Worm (Caenorhabditis elegans) whole organism, L1 larva: ENCODE data around the gene tsn-1.

Experiments used
- C04F5.9 ChIP-seq: sonication (generic microtip); optimal IDR thresholded peaks from 2 replicates; lab custom pipeline; 2016; ENCODE audit warnings: missing genetic modification characterization, missing compliant biosample characterization
- Y116A8C.19 ChIP-seq: sonication (generic microtip); optimal IDR thresholded peaks from 2 replicates; lab custom pipeline; 2016; ENCODE audit warnings: missing compliant biosample characterization, missing genetic modification characterization, borderline replicate concordance
- aha-1 ChIP-seq: fragments of 150-350 bp; optimal IDR thresholded peaks from 2 replicates; lab custom pipeline; 2014; ENCODE audit warnings: missing biosample characterization, missing genetic modification characterization
- alr-1 ChIP-seq: fragments of 200-800 bp; sonication (Bioruptor generic); optimal IDR thresholded peaks from 2 replicates; lab custom pipeline; 2018; ENCODE audit warnings: borderline replicate concordance, mild to moderate bottlenecking, missing genetic modification characterization, missing compliant biosample characterization
- blmp-1 ChIP-seq: fragments of 150-350 bp; optimal IDR thresholded peaks from 2 replicates; lab custom pipeline; 2014; ENCODE audit warnings: missing biosample characterization, missing genetic modification characterization
- ceh-8 ChIP-seq: fragments of 200-800 bp; sonication (Bioruptor generic); optimal IDR thresholded peaks from 2 replicates; lab custom pipeline; 2018; ENCODE audit warnings: mild to moderate bottlenecking, missing genetic modification characterization, moderate library complexity, missing compliant biosample characterization
- ceh-90 ChIP-seq: sonication (generic microtip); optimal IDR thresholded peaks from 2 replicates; lab custom pipeline; 2016; ENCODE audit warnings: missing genetic modification characterization, missing compliant biosample characterization
- dsc-1 ChIP-seq: sonication (generic microtip); optimal IDR thresholded peaks from 2 replicates; lab custom pipeline; 2016; ENCODE audit warnings: mild to moderate bottlenecking, missing genetic modification characterization, missing compliant biosample characterization
- efl-1 ChIP-seq, 4 experiments: fragments of 150-350 bp; optimal IDR thresholded peaks in 3 of 4; peaks in 1 of 4; 1 replicate in 1 of 4; 2 replicates in 3 of 4; lab custom pipeline; 2014; ENCODE audit warnings: missing biosample characterization in 2 of 4, missing genetic modification characterization in 2 of 4, missing genetic modification reagents in 2 of 4
- efl-3 ChIP-seq: fragments of 200-800 bp; sonication (Bioruptor generic); optimal IDR thresholded peaks from 2 replicates; lab custom pipeline; 2018; ENCODE audit warnings: mild to moderate bottlenecking, missing genetic modification characterization, missing compliant biosample characterization
- ets-5 ChIP-seq: fragments of 200-800 bp; sonication (Bioruptor generic); IDR thresholded peaks from 2 replicates; pipeline ENCODE4 v1.3.6; 2022; ENCODE audit warnings: missing genetic modification characterization, missing compliant biosample characterization
- fos-1 ChIP-seq: fragments of 150-350 bp; optimal IDR thresholded peaks from 2 replicates; lab custom pipeline; 2014; ENCODE audit warnings: missing biosample characterization, missing genetic modification characterization
- grh-1 ChIP-seq: fragments of 200-800 bp; sonication (Bioruptor generic); IDR thresholded peaks from 2 replicates; pipeline ENCODE4 v1.3.6; 2022; ENCODE audit warnings: missing genetic modification reagents, missing genetic modification characterization, missing compliant biosample characterization
- hlh-17 ChIP-seq: fragments of 200-800 bp; sonication (Bioruptor generic); optimal IDR thresholded peaks from 2 replicates; lab custom pipeline; 2018; ENCODE audit warnings: missing genetic modification characterization, mild to moderate bottlenecking, missing compliant biosample characterization, moderate library complexity, borderline replicate concordance
- hlh-4 ChIP-seq: sonication (generic microtip); optimal IDR thresholded peaks from 2 replicates; lab custom pipeline; 2016; ENCODE audit warnings: mild to moderate bottlenecking, missing genetic modification characterization, missing compliant biosample characterization
- isw-1 ChIP-seq: fragments of 200-800 bp; sonication (Bioruptor generic); IDR thresholded peaks from 2 replicates; pipeline ENCODE4 v1.3.6; 2022; ENCODE audit warnings: missing genetic modification characterization, missing compliant biosample characterization
- jun-1 ChIP-seq: fragments of 150-350 bp; optimal IDR thresholded peaks from 2 replicates; lab custom pipeline; 2014; ENCODE audit warnings: missing biosample characterization, missing genetic modification reagents, missing genetic modification characterization
- lin-14 ChIP-seq: fragments of 200-800 bp; sonication (Bioruptor generic); optimal IDR thresholded peaks from 2 replicates; lab custom pipeline; 2018; ENCODE audit warnings: mild to moderate bottlenecking, missing genetic modification characterization, moderate library complexity, missing compliant biosample characterization
- lin-15B ChIP-seq: fragments of 150-350 bp; sonication (generic microtip); optimal IDR thresholded peaks from 3 replicates; lab custom pipeline; 2014; ENCODE audit warnings: missing biosample characterization, missing genetic modification characterization
- lin-35 ChIP-seq, 2 experiments: fragments of 150-350 bp; optimal IDR thresholded peaks; 2 replicates each; lab custom pipeline; 2014; ENCODE audit warnings: missing biosample characterization in 2 of 2, missing genetic modification characterization in 2 of 2, missing genetic modification reagents in 2 of 2
- lin-39 ChIP-seq: fragments of 150-350 bp; optimal IDR thresholded peaks from 2 replicates; lab custom pipeline; 2014; ENCODE audit warnings: missing biosample characterization, missing genetic modification reagents, missing genetic modification characterization
- mab-9 ChIP-seq: fragments of 200-800 bp; sonication (Bioruptor generic); IDR thresholded peaks from 2 replicates; pipeline ENCODE4 v1.3.6; 2022; ENCODE audit warnings: missing genetic modification reagents, missing genetic modification characterization, missing compliant biosample characterization
- mdl-1 ChIP-seq, 2 experiments: fragments of 150-350 bp; optimal IDR thresholded peaks; 2 replicates each; lab custom pipeline; 2014 to 2017; ENCODE audit warnings: missing biosample characterization in 2 of 2, missing genetic modification characterization in 2 of 2, inconsistent platforms in 1 of 2
- mep-1 ChIP-seq: fragments of 150-350 bp; optimal IDR thresholded peaks from 2 replicates; lab custom pipeline; 2014; ENCODE audit warnings: missing biosample characterization, missing genetic modification characterization
- nhr-20 ChIP-seq: sonication (generic microtip); optimal IDR thresholded peaks from 2 replicates; lab custom pipeline; 2016; ENCODE audit warnings: mild to moderate bottlenecking, missing genetic modification characterization, missing compliant biosample characterization
- nhr-237 ChIP-seq: fragments of 150-350 bp; optimal IDR thresholded peaks from 2 replicates; lab custom pipeline; 2014; ENCODE audit warnings: missing biosample characterization, missing genetic modification characterization
- nhr-28 ChIP-seq: fragments of 150-350 bp; optimal IDR thresholded peaks from 2 replicates; lab custom pipeline; 2014; ENCODE audit warnings: missing biosample characterization, missing genetic modification characterization
- nhr-47 ChIP-seq: sonication (generic microtip); optimal IDR thresholded peaks from 2 replicates; lab custom pipeline; 2016; ENCODE audit warnings: mild to moderate bottlenecking, missing genetic modification characterization, moderate library complexity, missing compliant biosample characterization
- nhr-71 ChIP-seq: sonication (generic microtip); optimal IDR thresholded peaks from 2 replicates; lab custom pipeline; 2016; ENCODE audit warnings: mild to moderate bottlenecking, missing genetic modification characterization, moderate library complexity, missing compliant biosample characterization
- nhr-76 ChIP-seq: sonication (generic microtip); optimal IDR thresholded peaks from 2 replicates; lab custom pipeline; 2017; ENCODE audit warnings: missing biosample characterization, missing genetic modification characterization
- nhr-85 ChIP-seq: sonication (generic microtip); peaks from one replicate; lab custom pipeline; 2016; ENCODE audit warnings: missing genetic modification characterization, inconsistent platforms, missing compliant biosample characterization
- pag-3 ChIP-seq: sonication (generic microtip); optimal IDR thresholded peaks from 2 replicates; lab custom pipeline; 2017; ENCODE audit warnings: missing genetic modification characterization, mild to moderate bottlenecking, missing compliant biosample characterization, antibody characterized with exemption, borderline replicate concordance; ENCODE audit not compliant: insufficient read depth
- pax-3 ChIP-seq: fragments of 200-800 bp; sonication (Bioruptor generic); optimal IDR thresholded peaks from 2 replicates; lab custom pipeline; 2018; ENCODE audit warnings: mild to moderate bottlenecking, missing genetic modification characterization, moderate library complexity, missing compliant biosample characterization
- sptf-1 ChIP-seq: fragments of 150-350 bp; optimal IDR thresholded peaks from 2 replicates; lab custom pipeline; 2014; ENCODE audit warnings: missing biosample characterization, missing genetic modification characterization
- tlp-1 ChIP-seq: fragments of 150-350 bp; optimal IDR thresholded peaks from 2 replicates; lab custom pipeline; 2014; ENCODE audit warnings: missing biosample characterization, missing genetic modification characterization
- unc-130 ChIP-seq: fragments of 150-350 bp; optimal IDR thresholded peaks from 2 replicates; lab custom pipeline; 2017; ENCODE audit warnings: missing biosample characterization, missing genetic modification characterization, inconsistent platforms
- unc-30 ChIP-seq: sonication (generic microtip); optimal IDR thresholded peaks from 2 replicates; lab custom pipeline; 2017; ENCODE audit warnings: missing biosample characterization, missing genetic modification characterization
- unc-62 ChIP-seq: fragments of 150-350 bp; optimal IDR thresholded peaks from 2 replicates; lab custom pipeline; 2014; ENCODE audit warnings: missing biosample characterization, missing genetic modification reagents, missing genetic modification characterization
- vab-15 ChIP-seq: sonication (generic microtip); optimal IDR thresholded peaks from 2 replicates; lab custom pipeline; 2017; ENCODE audit warnings: missing genotype, mild to moderate bottlenecking, missing genetic modification characterization, missing compliant biosample characterization
- xbp-1 ChIP-seq: sonication (generic microtip); optimal IDR thresholded peaks from 2 replicates; lab custom pipeline; 2016; ENCODE audit warnings: missing genetic modification characterization, missing compliant biosample characterization
- zip-4 ChIP-seq: fragments of 200-800 bp; sonication (Bioruptor generic); optimal IDR thresholded peaks from 2 replicates; lab custom pipeline; 2018; ENCODE audit warnings: mild to moderate bottlenecking, missing genetic modification characterization, moderate library complexity, missing compliant biosample characterization
- ztf-4 ChIP-seq: fragments of 150-350 bp; optimal IDR thresholded peaks from 2 replicates; lab custom pipeline; 2014; ENCODE audit warnings: missing biosample characterization, missing genetic modification characterization

The tsn-1 gene

ce11 chrII:4661278-4661677, 45.3 kb upstream of the tsn-1 start, which contains the start of gene T05A7.13:
TSS of gene T05A7.13 (minus strand) at chrII:4661378.
- TF ChIP-seq ets-5 (GFP tag; lab: Robert Waterston, UW) (no peak), fos-1 (tag; lab: Kevin White, UChicago) (no peak), grh-1 (GFP tag; lab: Robert Waterston, UW) (no peak), isw-1 (GFP tag; lab: Robert Waterston, UW) (no peak), dsc-1 (tag; lab: Kevin White, UChicago) (no peak), ceh-90 (no peak)

ce11 chrII:4663186-4663585, 43.4 kb upstream of the tsn-1 start, which contains the start of gene T05A7.12:
TSS of gene T05A7.12 (minus strand) at chrII:4663286.
- TF ChIP-seq grh-1 (GFP tag; lab: Robert Waterston, UW) (no peak), ceh-8 (peak; percentile 56)

ce11 chrII:4665359-4665758, 41.3 kb upstream of the tsn-1 start, which contains the start of gene T05A7.11:
TSS of gene T05A7.11 (minus strand) at chrII:4665459.
- TF ChIP-seq C04F5.9 (tag; lab: Kevin White, UChicago) (no peak), lin-39 (no peak), unc-62 (no peak), efl-1 (optimal IDR thresholded peaks at IDR 0.05; lab: Kevin White, UChicago) (no peak), efl-1 (GFP tag; optimal IDR thresholded peaks at IDR 0.05 in 1 of 2; lab: Kevin White, UChicago) (peak in 1 of 2 experiments; percentile 68), ets-5 (GFP tag; lab: Robert Waterston, UW) (no peak), lin-35 (GFP tag; optimal IDR thresholded peaks at IDR 0.05; lab: Kevin White, UChicago) (no peak), tlp-1 (tag; lab: Kevin White, UChicago) (no peak), nhr-28 (tag; lab: Kevin White, UChicago) (no peak)

ce11 chrII:4667572-4667971, 39.0 kb upstream of the tsn-1 start, which contains the start of gene fut-5:
TSS of gene fut-5 (minus strand) at chrII:4667672.
- no peak for TF ChIP-seq mab-9
- TF ChIP-seq hlh-17, result no peak
- no peak for TF ChIP-seq Y116A8C.19 (tag; lab: Kevin White, UChicago)
- no peak for TF ChIP-seq nhr-237 (tag; lab: Kevin White, UChicago)
- TF ChIP-seq zip-4 (GFP tag; lab: Kevin White, UChicago), result no peak
- no peak for TF ChIP-seq unc-130 (tag; lab: Kevin White, UChicago)
- no peak for TF ChIP-seq C04F5.9 (tag; lab: Kevin White, UChicago)
- no peak for TF ChIP-seq xbp-1
- TF ChIP-seq hlh-4 (tag; lab: Kevin White, UChicago), result no peak
- no peak for TF ChIP-seq pax-3 (tag; lab: Kevin White, UChicago)
- no peak for TF ChIP-seq blmp-1 (tag; lab: Kevin White, UChicago)
- TF ChIP-seq jun-1 (tag; lab: Kevin White, UChicago), result no peak
- TF ChIP-seq lin-15B (tag; lab: Kevin White, UChicago), result no peak
- no peak for TF ChIP-seq unc-62
- TF ChIP-seq unc-30 (tag; lab: Kevin White, UChicago), result no peak
- TF ChIP-seq aha-1 (tag; lab: Kevin White, UChicago), result no peak
- TF ChIP-seq nhr-20, result no peak

- TF ChIP-seq nhr-47 (tag; lab: Kevin White, UChicago), result no peak
- no peak for TF ChIP-seq mep-1 (tag; lab: Kevin White, UChicago)
- no peak for TF ChIP-seq alr-1
- TF ChIP-seq nhr-71 (tag; lab: Kevin White, UChicago), result no peak
- no peak for TF ChIP-seq mdl-1 (tag; optimal IDR thresholded peaks at IDR 0.05; lab: Kevin White, UChicago)
- TF ChIP-seq sptf-1 (tag; lab: Kevin White, UChicago), result no peak
- TF ChIP-seq aha-1 (tag; lab: Kevin White, UChicago), result no peak
- no peak for TF ChIP-seq fos-1 (tag; lab: Kevin White, UChicago)
- TF ChIP-seq lin-14 (GFP tag; lab: Kevin White, UChicago), result no peak
- no peak for TF ChIP-seq pag-3 (tag; lab: Kevin White, UChicago)
- TF ChIP-seq unc-30 (tag; lab: Kevin White, UChicago), result no peak
- TF ChIP-seq efl-3, result no peak
- TF ChIP-seq vab-15 (tag; lab: Kevin White, UChicago), result no peak
- no peak for TF ChIP-seq zip-4 (GFP tag; lab: Kevin White, UChicago)
- no peak for TF ChIP-seq ztf-4 (tag; lab: Kevin White, UChicago)
- TF ChIP-seq nhr-76 (tag; lab: Kevin White, UChicago), result no peak
- TF ChIP-seq nhr-85 (tag; lab: Kevin White, UChicago), result no peak
- no peak for TF ChIP-seq xbp-1
Observed at ce11 chrII:4671692-4672091, 34.9 kb upstream of the tsn-1 start, which contains the start of gene T05A7.6. TSS of gene T05A7.6 (minus strand) at chrII:4671792.
